Fruit fly (Drosophila melanogaster) whole organism, wandering third instar larva: ENCODE data around the gene CycJ.
A peak's percentile ranks its signal among the peaks of the same experiment; 100 is the strongest.

ENCODE experiments used
- Abd-B ChIP-seq: fragments of >200 bp; optimal IDR thresholded peaks from 2 replicates; lab custom pipeline; 2017; ENCODE audit warnings: missing biosample characterization, missing genetic modification characterization
- CG32264 ChIP-seq: fragments of 200-800 bp; sonication (Bioruptor generic); optimal IDR thresholded peaks from 2 replicates; lab custom pipeline; 2016; ENCODE audit warnings: missing biosample characterization, missing genetic modification characterization
- CG9705 ChIP-seq: fragments of 200-800 bp; sonication (Bioruptor generic); optimal IDR thresholded peaks from 2 replicates; lab custom pipeline; 2018; ENCODE audit warnings: missing biosample characterization, mild to moderate bottlenecking, missing genetic modification characterization
- CrebA ChIP-seq: fragments of 200-800 bp; sonication (Bioruptor generic); optimal IDR thresholded peaks from 2 replicates; lab custom pipeline; 2016; ENCODE audit warnings: missing biosample characterization, mild to moderate bottlenecking, missing genetic modification characterization, borderline replicate concordance
- Dfd ChIP-seq: fragments of >200 bp; optimal IDR thresholded peaks from 2 replicates; lab custom pipeline; 2017; ENCODE audit warnings: missing biosample characterization, missing genetic modification characterization
- Dif ChIP-seq: fragments of 200-275, 200-300 bp; sonication (Bioruptor generic); optimal IDR thresholded peaks from 2 replicates; lab custom pipeline; 2018; ENCODE audit warnings: missing biosample characterization, missing genetic modification characterization; ENCODE audit not compliant: partially characterized antibody
- GATAd ChIP-seq: sonication (Bioruptor generic); optimal IDR thresholded peaks from 2 replicates; lab custom pipeline; 2016; ENCODE audit warnings: missing biosample characterization, missing genetic modification characterization
- HLH106 ChIP-seq: fragments of 200-800 bp; optimal IDR thresholded peaks from 3 replicates; lab custom pipeline; 2019; ENCODE audit warnings: missing biosample characterization, mild to moderate bottlenecking, missing genetic modification characterization, moderate library complexity
- Hnf4 ChIP-seq: fragments of 200-800 bp; sonication (Bioruptor generic); optimal IDR thresholded peaks from 2 replicates; lab custom pipeline; 2016; ENCODE audit warnings: missing biosample characterization, mild to moderate bottlenecking, missing genetic modification characterization
- Hr78 ChIP-seq: fragments of >200 bp; optimal IDR thresholded peaks from 2 replicates; lab custom pipeline; 2017; ENCODE audit warnings: missing biosample characterization, missing genetic modification characterization
- Hr83 ChIP-seq: fragments of 200-300 bp; sonication (Bioruptor generic); optimal IDR thresholded peaks from 2 replicates; lab custom pipeline; 2016; ENCODE audit warnings: missing biosample characterization, mild to moderate bottlenecking, missing genetic modification characterization, moderate library complexity; ENCODE audit not compliant: poor library complexity, severe bottlenecking
- Jra ChIP-seq: sonication (Bioruptor generic); optimal IDR thresholded peaks from 2 replicates; lab custom pipeline; 2016; ENCODE audit warnings: missing biosample characterization, missing genetic modification characterization
- Mio ChIP-seq: sonication (Bioruptor generic); optimal IDR thresholded peaks from 2 replicates; lab custom pipeline; 2016; ENCODE audit warnings: missing biosample characterization, missing genetic modification characterization
- N ChIP-seq: fragments of >200 bp; optimal IDR thresholded peaks from 2 replicates; lab custom pipeline; 2018; ENCODE audit warnings: missing biosample characterization, missing external identifiers, missing genetic modification characterization
- OdsH ChIP-seq: fragments of 200-800 bp; sonication (Bioruptor generic); optimal IDR thresholded peaks from 2 replicates; lab custom pipeline; 2016; ENCODE audit warnings: missing biosample characterization, mild to moderate bottlenecking, missing genetic modification characterization
- Rel ChIP-seq, 2 experiments: fragments of 200-800 bp; sonication (Bioruptor generic) in 1 of 2; optimal IDR thresholded peaks; 2 replicates in 1 of 2; 3 replicates in 1 of 2; lab custom pipeline; 2016 to 2019; ENCODE audit warnings: mild to moderate bottlenecking in 2 of 2, missing biosample characterization in 2 of 2, missing genetic modification characterization in 2 of 2, moderate library complexity in 1 of 2
- Vsx2 ChIP-seq: fragments of 200-300, 225-300 bp; sonication (Bioruptor generic); optimal IDR thresholded peaks from 2 replicates; lab custom pipeline; 2018; ENCODE audit warnings: missing biosample characterization, missing genetic modification characterization; ENCODE audit not compliant: partially characterized antibody
- br ChIP-seq: fragments of 200-800 bp; sonication (Bioruptor generic); optimal IDR thresholded peaks from 2 replicates; lab custom pipeline; 2016; ENCODE audit warnings: missing biosample characterization, missing genetic modification characterization
- brk ChIP-seq: fragments of 200-800 bp; sonication (Bioruptor generic); optimal IDR thresholded peaks from 2 replicates; lab custom pipeline; 2016; ENCODE audit warnings: missing biosample characterization, mild to moderate bottlenecking, missing genetic modification characterization
- dl ChIP-seq, 2 experiments: fragments of 175-275, 200-275 bp in 1 of 2; fragments of 200-275 bp in 1 of 2; sonication (Bioruptor generic); optimal IDR thresholded peaks; lab custom pipeline; 2018; ENCODE audit warnings: mild to moderate bottlenecking in 2 of 2, missing biosample characterization in 2 of 2, missing genetic modification characterization in 2 of 2, moderate library complexity in 2 of 2; ENCODE audit not compliant: partially characterized antibody in 2 of 2, insufficient read depth in 1 of 2
- dmrt93B ChIP-seq: fragments of 200-800 bp; sonication (Bioruptor generic); optimal IDR thresholded peaks from 2 replicates; lab custom pipeline; 2018; ENCODE audit warnings: missing biosample characterization, mild to moderate bottlenecking, missing genetic modification characterization
- dsf ChIP-seq: sonication (Bioruptor generic); optimal IDR thresholded peaks from 2 replicates; lab custom pipeline; 2016; ENCODE audit warnings: missing biosample characterization, missing genetic modification characterization, borderline replicate concordance
- ey ChIP-seq: fragments of 200-800 bp; sonication (Bioruptor generic); optimal IDR thresholded peaks from 2 replicates; lab custom pipeline; 2016; ENCODE audit warnings: missing biosample characterization, missing genetic modification characterization
- foxo ChIP-seq, 2 experiments: fragments of 200-800 bp; sonication (Bioruptor generic); optimal IDR thresholded peaks; 2 replicates in 1 of 2; 3 replicates in 1 of 2; lab custom pipeline; 2016 to 2017; ENCODE audit warnings: missing biosample characterization in 2 of 2, missing genetic modification characterization in 2 of 2
- fru ChIP-seq: fragments of 200-800 bp; sonication (Bioruptor generic); optimal IDR thresholded peaks from 3 replicates; lab custom pipeline; 2016; ENCODE audit warnings: missing biosample characterization, mild to moderate bottlenecking, missing genetic modification characterization
- h ChIP-seq: fragments of 200-800 bp; sonication (Bioruptor generic); optimal IDR thresholded peaks from 3 replicates; lab custom pipeline; 2016; ENCODE audit warnings: missing biosample characterization, mild to moderate bottlenecking, missing genetic modification characterization
- jim ChIP-seq: fragments of 175-275, 200-325 bp; sonication (Bioruptor generic); optimal IDR thresholded peaks from 2 replicates; lab custom pipeline; 2016; ENCODE audit warnings: missing biosample characterization, mild to moderate bottlenecking, missing genetic modification characterization
- lola ChIP-seq: fragments of >200 bp; optimal IDR thresholded peaks from 2 replicates; lab custom pipeline; 2017; ENCODE audit warnings: missing biosample characterization, missing genetic modification characterization
- pan ChIP-seq: fragments of >200 bp; optimal IDR thresholded peaks from 2 replicates; lab custom pipeline; 2017
- psq ChIP-seq: fragments of 200-800 bp; sonication (Bioruptor generic); optimal IDR thresholded peaks from 3 replicates; lab custom pipeline; 2017; ENCODE audit warnings: missing biosample characterization, mild to moderate bottlenecking, missing genetic modification characterization, moderate library complexity
- rgr ChIP-seq: fragments of 200-800 bp; sonication (Bioruptor generic); optimal IDR thresholded peaks from 3 replicates; lab custom pipeline; 2016; ENCODE audit warnings: missing biosample characterization, mild to moderate bottlenecking, missing genetic modification characterization
- sage ChIP-seq: fragments of 200-800 bp; sonication (Bioruptor generic); optimal IDR thresholded peaks from 2 replicates; lab custom pipeline; 2016; ENCODE audit warnings: missing biosample characterization, mild to moderate bottlenecking, missing genetic modification characterization
- sv ChIP-seq: fragments of 200-800 bp; sonication (Bioruptor generic); optimal IDR thresholded peaks from 3 replicates; lab custom pipeline; 2016; ENCODE audit warnings: missing biosample characterization, missing genetic modification characterization
- tai ChIP-seq: sonication (Bioruptor generic); optimal IDR thresholded peaks from 2 replicates; lab custom pipeline; 2016; ENCODE audit warnings: missing biosample characterization, missing genetic modification characterization
- usp ChIP-seq: fragments of >200 bp; optimal IDR thresholded peaks from 2 replicates; lab custom pipeline; 2017; ENCODE audit warnings: missing biosample characterization, missing genetic modification characterization
- woc ChIP-seq: sonication (Bioruptor generic); optimal IDR thresholded peaks from 2 replicates; lab custom pipeline; 2016; ENCODE audit warnings: missing biosample characterization, mild to moderate bottlenecking, missing genetic modification characterization

CycJ gene

DNA sequence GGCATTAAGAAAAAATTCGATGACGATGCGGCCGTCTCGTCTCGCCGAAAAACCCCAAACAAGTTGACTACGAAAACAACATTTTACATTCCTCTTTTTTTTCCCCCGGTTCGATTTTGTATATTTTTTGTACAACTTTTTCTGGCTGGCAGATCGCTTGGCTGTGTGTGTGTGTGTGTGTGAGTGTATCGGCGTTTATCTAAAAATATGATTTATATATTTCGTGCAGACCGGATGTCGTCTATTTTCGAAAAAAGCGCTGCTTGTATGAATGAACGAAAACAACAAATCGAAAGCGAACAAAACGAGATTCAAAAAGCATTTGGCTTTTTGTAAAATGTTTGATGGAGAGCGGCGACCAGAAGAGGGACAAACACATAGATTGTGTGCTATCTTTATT is 32.3 kb upstream of the CycJ start:
- peak; percentile 56 for TF ChIP-seq Dfd
- TF ChIP-seq woc (GFP tag; lab: Kevin White, UChicago): no peak
- TF ChIP-seq, all 38 proteins: peak for 1

DNA sequence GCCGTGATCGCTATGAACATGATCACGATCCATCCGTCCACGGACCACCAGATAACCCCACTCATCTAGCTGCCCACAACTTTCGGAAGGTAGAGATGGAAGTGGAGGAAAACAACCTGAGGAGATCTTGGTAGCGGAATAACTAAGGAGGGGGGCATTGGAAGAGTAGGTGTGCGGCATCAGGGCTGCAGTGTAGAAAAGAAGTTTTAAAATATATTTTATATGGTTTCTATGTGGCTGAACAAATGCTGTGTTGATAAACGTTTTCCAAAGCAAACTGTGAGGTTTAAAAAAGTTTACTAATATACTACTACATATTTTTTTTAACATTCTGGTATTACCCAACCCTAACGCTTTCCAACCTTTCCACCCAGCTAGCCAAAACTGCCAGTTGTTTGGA is 31.3 kb upstream of the CycJ start:
- no peak for TF ChIP-seq woc (GFP tag; lab: Kevin White, UChicago)
- TF ChIP-seq GATAd (GFP tag; lab: Kevin White, UChicago): no peak
- no peak for TF ChIP-seq Hnf4
- no peak for TF ChIP-seq Dif (GFP tag; lab: Kevin White, UChicago)
- no peak for TF ChIP-seq tai (GFP tag; lab: Kevin White, UChicago)
- no peak for TF ChIP-seq Abd-B
- TF ChIP-seq Rel (GFP tag; optimal IDR thresholded peaks at IDR 0.05; lab: Kevin White, UChicago): no peak
- no peak for TF ChIP-seq Rel (tag; optimal IDR thresholded peaks at IDR 0.05; lab: Kevin White, UChicago)
- TF ChIP-seq jim (GFP tag; lab: Kevin White, UChicago): no peak
- no peak for TF ChIP-seq pan (lab: Kevin White, UChicago)
- no peak for TF ChIP-seq Hr83 (GFP tag; lab: Kevin White, UChicago)
- no peak for TF ChIP-seq ey (GFP tag; lab: Kevin White, UChicago)
- TF ChIP-seq rgr (GFP tag; lab: Kevin White, UChicago): no peak
- TF ChIP-seq psq (GFP tag; lab: Kevin White, UChicago): no peak
- no peak for TF ChIP-seq h (GFP tag; lab: Kevin White, UChicago)
- TF ChIP-seq Vsx2 (GFP tag; lab: Kevin White, UChicago): no peak
- no peak for TF ChIP-seq dmrt93B
- TF ChIP-seq lola (GFP tag; lab: Kevin White, UChicago): no peak
- no peak for TF ChIP-seq brk (GFP tag; lab: Kevin White, UChicago)
- TF ChIP-seq Jra: no peak

DNA sequence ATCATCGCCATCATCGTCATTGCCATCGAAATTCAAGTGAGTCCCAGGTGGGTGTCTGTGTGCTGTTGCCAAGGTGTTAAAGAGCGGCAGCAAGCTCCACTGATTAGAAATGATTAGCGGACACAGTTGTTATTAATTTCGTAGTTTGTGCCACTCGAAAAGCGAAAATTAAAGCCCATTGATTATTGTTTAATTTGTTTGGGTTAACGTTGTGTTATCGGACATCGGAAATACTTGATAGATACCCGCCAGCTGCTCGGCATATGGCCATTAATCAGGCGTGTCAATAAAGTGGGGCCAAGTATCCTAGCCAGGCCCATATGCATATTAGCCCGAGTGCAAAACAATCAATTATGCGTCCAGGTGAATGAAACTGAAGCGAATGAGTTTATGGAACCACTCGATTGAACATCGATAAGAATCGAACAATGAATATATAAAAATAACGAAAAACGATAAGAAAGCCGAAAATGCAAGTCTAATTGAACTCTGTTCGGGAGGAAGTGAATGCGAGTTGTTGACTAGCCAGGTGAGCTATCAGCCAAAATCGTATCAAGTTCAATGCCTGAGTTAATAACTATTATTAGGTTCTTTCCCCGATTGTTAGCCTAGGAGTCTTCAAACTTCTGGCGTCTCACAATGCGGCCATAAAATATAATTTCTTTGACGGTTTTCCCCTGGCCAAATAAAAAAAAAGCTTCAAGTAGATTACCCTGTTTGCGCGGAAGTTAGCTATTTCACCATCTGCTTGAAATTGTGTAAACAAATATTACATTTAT is 30.5 kb upstream of the CycJ start:
- TF ChIP-seq h (GFP tag; lab: Kevin White, UChicago): peak; percentile 36
- no peak for TF ChIP-seq Rel (GFP tag; optimal IDR thresholded peaks at IDR 0.05; lab: Kevin White, UChicago)
- TF ChIP-seq Rel (tag; optimal IDR thresholded peaks at IDR 0.05; lab: Kevin White, UChicago): peak; percentile 96
- peak; percentile 85 for TF ChIP-seq CrebA (GFP tag; lab: Kevin White, UChicago)
- peak in 1 of 2 experiments; percentile 14 for TF ChIP-seq dl (GFP tag; optimal IDR thresholded peaks at IDR 0.05; lab: Kevin White, UChicago; ENCODE audit: insufficient read depth in 1 of 2, partially characterized antibody in 2 of 2)
- no peak for TF ChIP-seq brk (GFP tag; lab: Kevin White, UChicago)

DNA sequence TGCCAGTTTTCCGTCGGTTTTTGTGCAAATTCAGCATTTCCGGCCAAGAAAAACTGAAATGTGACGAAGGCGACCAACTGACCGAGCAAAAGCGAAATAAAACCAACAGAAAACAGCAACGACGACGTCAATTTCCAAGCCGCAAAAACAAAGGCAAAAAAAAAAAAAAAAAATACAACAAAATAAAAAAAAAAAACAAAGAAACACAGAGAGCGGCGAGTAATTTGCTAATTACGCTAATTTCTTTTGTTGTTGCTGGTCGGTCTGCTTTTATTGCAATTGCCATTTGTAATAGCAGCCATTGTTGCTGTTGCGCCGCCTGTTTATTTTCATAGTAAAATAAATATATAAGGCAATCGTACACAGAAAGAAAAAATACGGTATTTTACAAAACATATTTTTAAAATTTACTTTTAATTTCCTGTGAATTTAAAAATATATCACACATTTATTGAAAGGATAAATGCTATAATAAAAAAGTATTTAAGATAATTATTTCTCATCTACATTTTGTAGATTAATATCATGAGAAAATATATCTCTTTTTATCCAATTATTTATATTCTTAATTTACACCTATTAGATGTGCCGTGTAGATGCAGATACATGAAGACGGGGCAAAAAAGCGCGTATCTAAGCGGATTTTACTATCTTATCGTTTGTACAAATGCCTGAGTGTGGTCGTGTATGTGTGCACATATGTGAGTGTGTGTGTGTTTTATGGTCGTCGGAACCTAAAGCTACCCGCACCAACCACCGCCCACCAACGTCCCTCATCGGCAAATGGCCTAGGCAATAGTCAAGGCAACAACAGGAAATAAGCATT is 29.2 kb upstream of the CycJ start:
- peak; percentile 65 for TF ChIP-seq psq (GFP tag; lab: Kevin White, UChicago)
- peak; percentile 64 for TF ChIP-seq HLH106
- no peak for TF ChIP-seq Vsx2 (GFP tag; lab: Kevin White, UChicago)
- no peak for TF ChIP-seq CG9705
- no peak for TF ChIP-seq Hr83 (GFP tag; lab: Kevin White, UChicago)
- TF ChIP-seq Hnf4: no peak
- TF ChIP-seq sv (GFP tag; lab: Kevin White, UChicago): no peak
- no peak for TF ChIP-seq brk (GFP tag; lab: Kevin White, UChicago)
- TF ChIP-seq sage (GFP tag; lab: Kevin White, UChicago): no peak
- TF ChIP-seq Mio: no peak
- TF ChIP-seq foxo (GFP tag; optimal IDR thresholded peaks at IDR 0.05; lab: Kevin White, UChicago): peak in 1 of 2 experiments; percentile 50
- TF ChIP-seq OdsH (GFP tag; lab: Kevin White, UChicago): peak; percentile 61
- TF ChIP-seq Abd-B: no peak
- peak; percentile 9 for TF ChIP-seq fru (GFP tag; lab: Kevin White, UChicago)
- no peak for TF ChIP-seq Dfd
- TF ChIP-seq tai (GFP tag; lab: Kevin White, UChicago): peak; percentile 42
- TF ChIP-seq Hr78: no peak
- TF ChIP-seq rgr (GFP tag; lab: Kevin White, UChicago): peak; percentile 32
- peak in 1 of 2 experiments; percentile 34 for TF ChIP-seq dl (GFP tag; optimal IDR thresholded peaks at IDR 0.05; lab: Kevin White, UChicago; ENCODE audit: insufficient read depth in 1 of 2, partially characterized antibody in 2 of 2)
- TF ChIP-seq woc (GFP tag; lab: Kevin White, UChicago): no peak
- no peak for TF ChIP-seq GATAd (GFP tag; lab: Kevin White, UChicago)
- TF ChIP-seq pan (lab: Kevin White, UChicago): no peak
- TF ChIP-seq Dif (GFP tag; lab: Kevin White, UChicago): no peak
- TF ChIP-seq N (GFP tag; lab: Kevin White, UChicago): no peak
- no peak for TF ChIP-seq CG32264
- TF ChIP-seq usp: no peak
- TF ChIP-seq CrebA (GFP tag; lab: Kevin White, UChicago): no peak
- no peak for TF ChIP-seq br (GFP tag; lab: Kevin White, UChicago)
- TF ChIP-seq dmrt93B: no peak
- TF ChIP-seq Jra: no peak
- no peak for TF ChIP-seq lola (GFP tag; lab: Kevin White, UChicago)
- TF ChIP-seq h (GFP tag; lab: Kevin White, UChicago): peak; percentile 42
- TF ChIP-seq dsf (GFP tag; lab: Kevin White, UChicago): no peak
